Fruit fly (Drosophila melanogaster) S2 (cell line): ENCODE results near the gene CG18284.

Experiments
- CG8478 ChIP-seq: fragments of >200 bp; optimal IDR thresholded peaks from 2 replicates; lab custom pipeline; 2018
- CTCF ChIP-seq, 2 experiments: fragments of >200 bp; optimal IDR thresholded peaks; 2 replicates each; lab custom pipeline; 2018

CG18284 gene

DNA sequence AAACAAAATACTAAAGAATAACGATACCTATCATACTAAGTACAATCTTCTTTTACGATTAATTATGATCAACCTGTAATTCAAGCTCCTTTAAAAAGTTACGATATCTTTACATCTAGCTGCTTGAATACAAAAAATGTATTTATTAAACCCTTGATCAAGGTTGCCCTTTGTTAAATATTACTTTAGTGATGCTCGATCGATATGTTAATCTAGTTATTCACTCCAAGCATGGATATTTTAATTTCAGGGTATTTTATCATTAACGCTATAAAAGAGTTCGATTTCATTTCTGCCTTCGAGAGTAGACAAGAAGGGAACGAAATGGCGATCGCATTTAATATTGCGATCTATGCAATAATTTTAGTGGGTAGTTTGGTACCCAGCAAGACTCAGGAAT, at the start of gene CG18284:
CG18284 (plus strand) TSS at position 301 of the 400 bp plus-strand sequence.
- TF ChIP-seq CG8478 (lab: Kevin White, UChicago) (no peak), CTCF (optimal IDR thresholded peaks at IDR 0.05; lab: Kevin White, UChicago) (no peak)

- TF ChIP-seq CTCF (optimal IDR thresholded peaks at IDR 0.05; lab: Kevin White, UChicago): peak; percentile 75 to 89
- TF ChIP-seq CG8478 (lab: Kevin White, UChicago): no peak
Measured at dm6 chr2L:10603604-10604003, 40.2 kb upstream of the CG18284 start.

DNA sequence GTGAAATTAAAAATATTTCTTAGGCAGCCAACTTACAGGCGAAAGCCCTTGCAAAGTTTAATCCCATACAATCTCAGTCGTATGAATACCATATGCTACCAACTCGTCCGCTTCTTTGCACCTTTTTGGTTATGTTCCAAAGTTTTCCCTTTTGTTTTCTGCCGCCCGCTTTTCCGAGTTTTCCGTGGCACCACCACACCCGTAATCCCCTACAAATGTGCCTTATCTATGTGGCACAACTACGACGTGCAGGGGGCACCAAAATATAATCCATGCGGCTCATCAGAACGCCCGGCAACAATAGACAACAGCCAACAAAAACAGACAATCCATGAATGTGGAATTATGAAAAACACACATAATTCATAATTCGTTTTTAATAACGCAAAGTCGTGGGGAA, 36.1 kb upstream of the CG18284 start:
- no peak for TF ChIP-seq CTCF (optimal IDR thresholded peaks at IDR 0.05; lab: Kevin White, UChicago)
- no peak for TF ChIP-seq CG8478 (lab: Kevin White, UChicago)

DNA sequence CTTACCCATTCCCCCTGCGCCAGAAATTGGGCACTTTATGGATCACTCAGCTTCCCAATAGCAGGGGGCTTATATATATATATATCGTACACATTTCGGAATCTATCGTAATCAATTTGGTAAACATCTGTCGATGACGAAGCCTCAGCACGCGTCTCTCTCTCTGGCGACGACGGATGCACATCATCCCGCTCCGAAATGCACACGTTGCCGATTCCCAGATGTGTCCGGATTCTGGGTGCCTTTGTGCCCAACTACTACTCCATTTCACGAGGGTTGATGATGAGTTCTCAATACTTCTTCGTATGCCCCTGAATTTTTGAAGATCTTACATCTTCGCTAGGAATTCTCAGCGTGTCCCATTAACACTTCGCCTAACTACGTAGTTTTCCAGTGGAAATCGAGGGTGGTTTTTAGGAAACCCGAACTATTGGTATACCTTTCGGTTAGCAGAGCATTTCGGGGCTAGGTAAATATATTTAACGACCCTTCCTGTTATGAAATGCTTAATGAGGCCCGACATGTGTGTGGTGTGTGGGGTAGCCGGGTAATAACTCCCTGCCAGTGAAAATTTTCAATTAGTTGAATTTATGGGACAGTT, 35.0 kb upstream of the CG18284 start:
- TF ChIP-seq CTCF (optimal IDR thresholded peaks at IDR 0.05; lab: Kevin White, UChicago) (no peak), CG8478 (lab: Kevin White, UChicago) (no peak)

DNA sequence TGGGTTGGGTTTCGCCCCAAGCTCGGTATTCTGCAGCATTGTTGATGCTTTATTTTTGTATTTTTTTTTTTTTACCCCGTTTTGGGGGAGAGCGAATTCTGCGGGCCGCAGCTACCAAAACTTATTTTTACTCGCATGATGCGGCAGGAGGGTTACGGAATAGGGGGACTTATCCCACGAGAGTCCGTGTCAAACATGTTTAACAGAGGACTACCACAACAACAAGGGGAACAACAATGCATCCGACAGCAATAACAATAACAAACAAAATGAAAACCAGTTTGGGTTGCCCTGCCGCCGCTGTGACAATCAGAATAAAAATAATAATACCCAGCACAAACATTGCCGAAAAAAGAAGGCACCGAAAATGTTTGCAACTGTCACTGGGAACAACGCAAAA, 30.7 kb upstream of the CG18284 start:
- TF ChIP-seq CG8478 (lab: Kevin White, UChicago) (no peak), CTCF (optimal IDR thresholded peaks at IDR 0.05; lab: Kevin White, UChicago) (no peak)

DNA sequence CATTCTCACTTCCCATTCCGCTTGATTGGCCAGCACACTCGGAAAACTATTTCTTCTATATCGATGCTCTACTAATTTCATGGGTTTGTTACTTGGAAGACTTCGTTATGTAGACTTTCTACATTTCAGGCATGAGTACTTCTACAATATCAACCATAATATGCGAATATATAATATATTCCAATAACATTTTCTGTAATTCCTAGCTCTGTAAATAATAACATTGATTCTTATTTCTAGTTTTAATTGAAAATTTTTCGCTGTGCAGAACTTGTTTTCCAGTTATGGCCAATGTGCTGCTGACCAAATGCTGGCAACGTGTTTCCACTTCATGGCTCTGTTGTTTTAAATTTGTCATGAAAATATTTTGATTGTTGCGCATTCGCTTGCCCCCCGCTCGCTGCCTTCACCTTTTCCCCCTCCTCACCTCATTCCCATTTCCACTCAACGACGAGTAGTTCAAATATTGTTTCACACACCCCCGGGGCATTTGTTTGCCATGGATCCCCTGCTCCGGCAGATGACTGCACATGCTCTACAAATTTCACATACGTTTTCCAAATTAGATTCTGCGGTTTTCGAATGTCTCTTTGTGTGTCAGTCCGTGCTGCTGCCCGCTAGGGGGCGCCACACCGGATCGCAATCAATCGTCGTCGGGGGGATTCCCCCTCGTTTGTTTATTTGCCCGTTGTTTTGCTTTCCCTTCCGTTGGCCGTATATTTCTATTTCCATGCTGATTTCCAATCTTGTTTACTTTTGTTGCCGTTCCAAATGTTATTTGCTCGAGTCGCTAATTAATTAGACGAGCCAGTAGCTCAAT, 28.9 kb upstream of the CG18284 start:
- peak; percentile 86 to 87 for TF ChIP-seq CTCF (optimal IDR thresholded peaks at IDR 0.05; lab: Kevin White, UChicago)
- TF ChIP-seq CG8478 (lab: Kevin White, UChicago): no peak

DNA sequence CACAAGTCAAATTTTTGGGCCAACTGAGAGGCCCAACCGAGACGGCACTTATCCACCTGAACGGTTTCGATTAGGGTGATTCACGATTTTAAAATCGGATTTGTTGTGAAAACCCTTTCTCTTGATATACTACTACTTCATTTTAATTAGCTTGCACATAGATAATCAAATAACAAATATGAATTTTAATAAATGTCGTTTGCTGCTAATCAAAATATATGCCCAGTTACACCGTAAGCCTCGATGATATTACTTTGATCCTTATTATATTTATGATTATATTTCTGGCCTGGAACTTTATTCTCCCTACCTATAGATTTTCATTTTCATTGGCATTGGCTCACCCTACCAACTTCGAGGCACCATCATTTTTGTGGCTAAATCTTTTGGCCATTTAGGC, 27.9 kb upstream of the CG18284 start:
- TF ChIP-seq CG8478 (lab: Kevin White, UChicago) (no peak), CTCF (optimal IDR thresholded peaks at IDR 0.05; lab: Kevin White, UChicago) (no peak)

- TF ChIP-seq CTCF (optimal IDR thresholded peaks at IDR 0.05; lab: Kevin White, UChicago) (no peak), CG8478 (lab: Kevin White, UChicago) (no peak)
Measured at dm6 chr2L:10616767-10617166, 27.0 kb upstream of the CG18284 start.

DNA sequence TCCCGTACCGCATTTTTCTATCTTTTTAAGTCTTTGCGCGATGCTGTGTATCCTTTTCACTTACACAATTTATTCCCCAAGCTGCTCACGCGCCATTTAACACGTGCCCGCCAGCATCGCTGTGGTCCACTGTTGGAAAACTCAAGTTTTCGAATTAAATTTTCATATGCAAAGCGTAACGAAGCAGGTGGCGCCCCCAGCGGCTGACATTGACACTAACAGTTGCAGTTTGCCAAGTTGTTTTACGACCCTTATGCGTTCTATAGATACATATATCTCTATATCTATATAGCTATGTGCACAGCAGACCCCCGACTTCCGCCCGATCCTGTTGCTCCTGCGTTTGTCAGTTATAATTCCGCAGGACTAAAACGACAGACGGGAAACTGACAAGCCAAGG, 17.8 kb upstream of the CG18284 start:
- TF ChIP-seq CG8478 (lab: Kevin White, UChicago): no peak
- TF ChIP-seq CTCF (optimal IDR thresholded peaks at IDR 0.05; lab: Kevin White, UChicago): peak; percentile 75 to 76

- TF ChIP-seq CTCF (optimal IDR thresholded peaks at IDR 0.05; lab: Kevin White, UChicago) (no peak), CG8478 (lab: Kevin White, UChicago) (no peak)
Measured at dm6 chr2L:10632702-10633101, 11.1 kb upstream of the CG18284 start.

DNA sequence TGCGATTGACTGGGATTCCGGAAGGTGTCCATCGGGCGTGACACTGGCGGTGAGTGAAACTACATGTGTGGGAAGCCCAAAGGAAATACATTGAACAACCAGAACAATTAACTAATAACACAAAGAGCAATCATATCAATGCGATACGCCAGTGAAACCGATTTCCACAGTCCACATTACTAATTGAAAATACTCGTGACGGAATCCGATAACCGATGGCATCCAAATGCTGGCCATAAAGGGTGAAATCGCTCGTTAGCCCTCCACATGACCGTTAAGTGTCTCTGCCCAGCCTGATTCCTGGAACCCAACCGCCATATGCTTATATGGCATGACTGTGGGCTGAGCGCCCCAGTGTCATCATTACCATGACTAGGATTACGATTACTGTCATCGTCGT, 5.4 kb upstream of the CG18284 start, which contains the start of gene CG7329:
CG7329 (minus strand) TSS at position 101 of the 400 bp plus-strand sequence.
- TF ChIP-seq CG8478 (lab: Kevin White, UChicago) (no peak), CTCF (optimal IDR thresholded peaks at IDR 0.05; lab: Kevin White, UChicago) (no peak)

- TF ChIP-seq CG8478 (lab: Kevin White, UChicago) (no peak), CTCF (optimal IDR thresholded peaks at IDR 0.05; lab: Kevin White, UChicago) (no peak)
Measured at dm6 chr2L:10639631-10640030, 4.1 kb upstream of the CG18284 start, which contains the start of gene CG31872. Gene CG31872, plus strand, starts transcription at chr2L:10639931.

DNA sequence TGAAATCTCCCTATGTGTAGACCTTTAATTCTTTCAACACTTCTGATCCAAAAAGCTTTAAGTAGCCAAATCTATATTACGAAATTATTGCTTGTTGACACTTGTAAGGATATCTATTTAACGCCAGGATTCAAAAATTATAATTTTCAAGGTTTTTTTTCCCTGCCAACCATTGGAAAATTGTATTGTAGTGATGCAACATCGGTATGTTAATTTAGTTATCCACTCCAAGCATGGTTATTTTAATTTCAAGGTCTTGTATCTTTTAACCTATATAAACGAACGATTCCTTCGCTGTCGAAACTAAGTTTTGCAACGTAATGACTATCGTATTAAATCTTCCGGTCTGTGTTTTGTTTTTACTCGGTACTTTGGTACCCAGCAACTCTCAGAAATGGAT, 2.3 kb downstream of the CG18284 start, which contains the start of gene CG17097:
CG17097 (plus strand) TSS at position 301 of the 400 bp plus-strand sequence.
- TF ChIP-seq CTCF (optimal IDR thresholded peaks at IDR 0.05; lab: Kevin White, UChicago): no peak
- no peak for TF ChIP-seq CG8478 (lab: Kevin White, UChicago)

DNA sequence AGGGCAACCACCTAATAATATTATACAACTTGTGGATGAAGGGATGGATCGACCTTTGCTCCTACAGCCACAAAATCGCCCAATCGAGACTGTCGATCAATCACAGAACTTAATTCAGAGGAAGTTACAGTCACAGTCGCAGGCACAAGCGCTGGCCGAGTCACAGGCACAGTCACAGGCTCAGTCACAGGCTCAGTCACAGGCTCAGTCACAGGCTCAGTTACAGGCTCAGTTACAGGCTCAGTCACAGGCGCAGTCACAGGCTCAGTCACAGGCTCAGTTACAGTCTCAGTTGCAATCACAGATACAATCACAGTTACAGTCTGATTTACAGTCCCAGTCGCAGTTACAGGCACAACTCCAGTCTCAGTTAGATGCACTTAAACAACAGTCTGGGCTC, 3.0 kb downstream of the CG18284 start:
- TF ChIP-seq CG8478 (lab: Kevin White, UChicago): no peak
- no peak for TF ChIP-seq CTCF (optimal IDR thresholded peaks at IDR 0.05; lab: Kevin White, UChicago)

dm6 chr2L:10647720-10648349, 4.1 kb downstream of the CG18284 start:
- TF ChIP-seq CTCF (optimal IDR thresholded peaks at IDR 0.05; lab: Kevin White, UChicago): no peak
